Worm (Caenorhabditis elegans): ENCODE measurements around the gene ZK742.7.

ce11 chrV:7754557-7754956 lies 43.6 kb upstream of the ZK742.7 start, which contains the start of gene T05B11.4:
- no peak for TF ChIP-seq daf-12 (tag; optimal IDR thresholded peaks at IDR 0.05)
- TF ChIP-seq fkh-10 (GFP tag; optimal IDR thresholded peaks at IDR 0.05), result no peak
- no peak for TF ChIP-seq unc-39 (tag; optimal IDR thresholded peaks at IDR 0.05)
- TF ChIP-seq pha-4 (tag; optimal IDR thresholded peaks at IDR 0.05), result no peak
- TF ChIP-seq ama-1 (optimal IDR thresholded peaks at IDR 0.05), result no peak
- no peak for TF ChIP-seq nhr-11 (tag; optimal IDR thresholded peaks at IDR 0.05)
- TF ChIP-seq ceh-82 (tag; optimal IDR thresholded peaks at IDR 0.05), result no peak
- no peak for TF ChIP-seq aly-2 (tag; optimal IDR thresholded peaks at IDR 0.05)
- no peak for TF ChIP-seq ceh-16 (tag; optimal IDR thresholded peaks at IDR 0.05)
